Fruit fly (Drosophila melanogaster) whole organism, embryonic: Measurements from ENCODE around the gene CG13248.
A peak's percentile ranks its signal among the peaks of the same experiment; 100 is the strongest.

Experiments used
- Aef1 ChIP-seq: fragments of 200-800 bp; sonication (Bioruptor generic); IDR thresholded peaks from 3 replicates; pipeline ENCODE4 v1.3.6; 2022; ENCODE audit warnings: missing biosample characterization, missing genetic modification characterization
- B-H1 ChIP-seq: fragments of 200-800 bp; sonication (Bioruptor generic); IDR thresholded peaks from 3 replicates; pipeline ENCODE4 v1.3.6; 2022; ENCODE audit warnings: missing biosample characterization, missing genetic modification characterization
- B-H2 ChIP-seq: fragments of 200-800 bp; sonication (Bioruptor generic); optimal IDR thresholded peaks from 2 replicates; lab custom pipeline; 2018; ENCODE audit warnings: missing biosample characterization, mild to moderate bottlenecking, missing genetic modification characterization
- CG10147 ChIP-seq: fragments of 200-800 bp; sonication (Bioruptor generic); optimal IDR thresholded peaks from 2 replicates; lab custom pipeline; 2019; ENCODE audit warnings: missing biosample characterization, mild to moderate bottlenecking, missing genetic modification characterization, moderate library complexity
- CG15011 ChIP-seq: fragments of 200-800 bp; sonication (Bioruptor generic); optimal IDR thresholded peaks from 3 replicates; lab custom pipeline; 2018; ENCODE audit warnings: missing biosample characterization, mild to moderate bottlenecking, missing genetic modification characterization
- CG17802 ChIP-seq: fragments of 200-800 bp; sonication (Bioruptor generic); optimal IDR thresholded peaks from 2 replicates; lab custom pipeline; 2018; ENCODE audit warnings: missing biosample characterization, mild to moderate bottlenecking, missing genetic modification characterization, moderate library complexity
- CG18599 ChIP-seq: fragments of 200-800 bp; sonication (Bioruptor generic); optimal IDR thresholded peaks from 3 replicates; lab custom pipeline; 2017; ENCODE audit warnings: missing biosample characterization, missing genetic modification characterization, mild to moderate bottlenecking, moderate library complexity, missing genetic modification reagents
- CG2120 ChIP-seq: fragments of 200-800 bp; sonication (Bioruptor generic); optimal IDR thresholded peaks from 3 replicates; lab custom pipeline; 2016; ENCODE audit warnings: missing biosample characterization, missing genetic modification characterization
- CG2678 ChIP-seq: fragments of 200-800 bp; sonication (Bioruptor generic); optimal IDR thresholded peaks from 3 replicates; lab custom pipeline; 2019; ENCODE audit warnings: missing biosample characterization, mild to moderate bottlenecking, missing genetic modification characterization, moderate library complexity
- CG3407 ChIP-seq: fragments of 200-800 bp; sonication (Bioruptor generic); optimal IDR thresholded peaks from 2 replicates; lab custom pipeline; 2018; ENCODE audit warnings: missing biosample characterization, mild to moderate bottlenecking, missing genetic modification characterization
- CG4360 ChIP-seq: fragments of 200-800 bp; sonication (Bioruptor generic); IDR thresholded peaks from 2 replicates; pipeline ENCODE4 v1.3.6; 2022; ENCODE audit warnings: missing biosample characterization, missing genetic modification characterization
- CG5180 ChIP-seq: fragments of 200-800 bp; sonication (Bioruptor generic); optimal IDR thresholded peaks from 3 replicates; lab custom pipeline; 2017; ENCODE audit warnings: missing biosample characterization, missing genetic modification characterization, mild to moderate bottlenecking, moderate library complexity, missing genetic modification reagents
- CG6254 ChIP-seq: fragments of 200-800 bp; sonication (Bioruptor generic); optimal IDR thresholded peaks from 3 replicates; lab custom pipeline; 2017; ENCODE audit warnings: mild to moderate bottlenecking, missing biosample characterization, missing genetic modification reagents, missing genetic modification characterization
- CG7271 ChIP-seq: fragments of 200-800 bp; sonication (Bioruptor generic); optimal IDR thresholded peaks from 2 replicates; lab custom pipeline; 2018; ENCODE audit warnings: missing biosample characterization, mild to moderate bottlenecking, missing genetic modification characterization, moderate library complexity
- CG7556 ChIP-seq: fragments of 200-800 bp; sonication (Bioruptor generic); optimal IDR thresholded peaks from 2 replicates; lab custom pipeline; 2017; ENCODE audit warnings: missing biosample characterization, mild to moderate bottlenecking, missing genetic modification characterization
- CG7987 ChIP-seq: fragments of 200-800 bp; sonication (Bioruptor generic); optimal IDR thresholded peaks from 2 replicates; lab custom pipeline; 2018; ENCODE audit warnings: missing biosample characterization, mild to moderate bottlenecking, missing genetic modification characterization, moderate library complexity
- CG9437 ChIP-seq: fragments of 200-800 bp; sonication (Bioruptor generic); optimal IDR thresholded peaks from 2 replicates; lab custom pipeline; 2018; ENCODE audit warnings: missing biosample characterization, mild to moderate bottlenecking, missing genetic modification characterization
- CG9727 ChIP-seq: fragments of 200-800 bp; sonication (Bioruptor generic); optimal IDR thresholded peaks from 3 replicates; lab custom pipeline; 2017; ENCODE audit warnings: missing biosample characterization, mild to moderate bottlenecking, missing genetic modification characterization
- Dip2 ChIP-seq: fragments of 200-800 bp; sonication (Bioruptor generic); IDR thresholded peaks from 2 replicates; pipeline ENCODE4 v1.3.6; 2022; ENCODE audit warnings: missing biosample characterization, missing genetic modification characterization
- Fer3 ChIP-seq: fragments of 200-800 bp; sonication (Bioruptor generic); optimal IDR thresholded peaks from 2 replicates; lab custom pipeline; 2018; ENCODE audit warnings: missing biosample characterization, mild to moderate bottlenecking, missing genetic modification characterization, moderate library complexity
- Kr ChIP-seq: fragments of 200-800 bp; sonication (Bioruptor generic); optimal IDR thresholded peaks from 2 replicates; lab custom pipeline; 2017; ENCODE audit warnings: missing biosample characterization, mild to moderate bottlenecking, missing genetic modification characterization
- Pdp1 ChIP-seq, 2 experiments: fragments of 200-800 bp; sonication (Bioruptor generic); optimal IDR thresholded peaks; 3 replicates each; lab custom pipeline; 2016; ENCODE audit warnings: missing biosample characterization in 2 of 2, missing genetic modification characterization in 2 of 2, mild to moderate bottlenecking in 1 of 2, moderate library complexity in 1 of 2
- Scr ChIP-seq: fragments of 200-800 bp; sonication (Bioruptor generic); IDR thresholded peaks from 2 replicates; pipeline ENCODE4 v1.3.6; 2022; ENCODE audit warnings: missing biosample characterization, missing genetic modification characterization; ENCODE audit not compliant: partially characterized antibody
- Sry-β ChIP-seq: fragments of 200-800 bp; sonication (Bioruptor generic); optimal IDR thresholded peaks from 2 replicates; lab custom pipeline; 2018; ENCODE audit warnings: missing biosample characterization, mild to moderate bottlenecking, missing genetic modification characterization, moderate library complexity
- Sry-δ ChIP-seq: fragments of 200-800 bp; sonication (Bioruptor generic); optimal IDR thresholded peaks from 2 replicates; lab custom pipeline; 2016; ENCODE audit warnings: missing biosample characterization, missing genetic modification characterization
- TFAM ChIP-seq: fragments of 200-800 bp; sonication (Bioruptor generic); optimal IDR thresholded peaks from 2 replicates; lab custom pipeline; 2017; ENCODE audit warnings: missing biosample characterization, missing genetic modification characterization, inconsistent platforms
- Tbp ChIP-seq: fragments of >200 bp; optimal IDR thresholded peaks from 2 replicates; lab custom pipeline; 2018; ENCODE audit warnings: missing biosample characterization, missing genetic modification characterization
- abd-A ChIP-seq: fragments of 200-800 bp; sonication (Bioruptor generic); optimal IDR thresholded peaks from 3 replicates; lab custom pipeline; 2019; ENCODE audit warnings: missing biosample characterization, mild to moderate bottlenecking, missing genetic modification characterization, moderate library complexity
- ap ChIP-seq: fragments of 200-800 bp; sonication (Bioruptor generic); IDR thresholded peaks from 2 replicates; pipeline ENCODE4 v1.3.6; 2022; ENCODE audit warnings: missing biosample characterization, missing genetic modification characterization
- bab2 ChIP-seq: fragments of 200-800 bp; sonication (Bioruptor generic); optimal IDR thresholded peaks from 2 replicates; lab custom pipeline; 2016; ENCODE audit warnings: missing biosample characterization, missing genetic modification characterization
- bcd ChIP-seq: fragments of 200-800 bp; sonication (Bioruptor generic); optimal IDR thresholded peaks from 2 replicates; lab custom pipeline; 2017; ENCODE audit warnings: missing biosample characterization, mild to moderate bottlenecking, missing genetic modification characterization
- chinmo ChIP-seq: fragments of 200-800 bp; sonication (Bioruptor generic); IDR thresholded peaks from 4 replicates; pipeline ENCODE4 v1.3.6; 2022; ENCODE audit warnings: missing biosample characterization, missing genetic modification characterization; ENCODE audit not compliant: partially characterized antibody
- ci ChIP-seq: fragments of 200-800 bp; sonication (Bioruptor generic); IDR thresholded peaks from 3 replicates; pipeline ENCODE4 v1.3.6; 2022; ENCODE audit warnings: missing biosample characterization, missing genetic modification characterization
- crp ChIP-seq, 2 experiments: fragments of 200-800 bp; sonication (Bioruptor generic); optimal IDR thresholded peaks; 2 replicates in 1 of 2; 3 replicates in 1 of 2; lab custom pipeline; 2017; ENCODE audit warnings: missing biosample characterization in 2 of 2, missing genetic modification characterization in 2 of 2, mild to moderate bottlenecking in 1 of 2, moderate library complexity in 1 of 2
- dan ChIP-seq: fragments of 200-800 bp; sonication (Bioruptor generic); IDR thresholded peaks from 2 replicates; pipeline ENCODE4 v1.3.6; 2022; ENCODE audit warnings: missing biosample characterization, missing genetic modification characterization
- gro ChIP-seq: fragments of 200-800 bp; sonication (Bioruptor generic); optimal IDR thresholded peaks from 2 replicates; lab custom pipeline; 2016; ENCODE audit warnings: missing biosample characterization, missing genetic modification characterization
- hbn ChIP-seq: fragments of 200-800 bp; sonication (Bioruptor generic); IDR thresholded peaks from 2 replicates; pipeline ENCODE4 v1.3.6; 2022; ENCODE audit warnings: missing biosample characterization, missing genetic modification characterization; ENCODE audit not compliant: partially characterized antibody
- jigr1 ChIP-seq: fragments of 200-800 bp; sonication (Bioruptor generic); IDR thresholded peaks from 3 replicates; pipeline ENCODE4 v1.3.6; 2022; ENCODE audit warnings: missing biosample characterization, missing genetic modification characterization
- jing ChIP-seq: fragments of 200-800 bp; sonication (Bioruptor generic); optimal IDR thresholded peaks from 2 replicates; lab custom pipeline; 2018; ENCODE audit warnings: missing biosample characterization, mild to moderate bottlenecking, missing genetic modification characterization
- onecut ChIP-seq: fragments of 200-800 bp; sonication (Bioruptor generic); IDR thresholded peaks from 2 replicates; pipeline ENCODE4 v1.3.6; 2022; ENCODE audit warnings: missing biosample characterization, missing genetic modification characterization
- scrt ChIP-seq: fragments of 200-800 bp; sonication (Bioruptor generic); optimal IDR thresholded peaks from 2 replicates; lab custom pipeline; 2018; ENCODE audit warnings: missing biosample characterization, mild to moderate bottlenecking, missing genetic modification characterization, moderate library complexity
- sens ChIP-seq: fragments of 200-800 bp; sonication (Bioruptor generic); peaks from one replicate; lab custom pipeline; 2016; ENCODE audit warnings: missing biosample characterization, missing genetic modification characterization
- stc ChIP-seq: fragments of 200-800 bp; sonication (Bioruptor generic); IDR thresholded peaks from 2 replicates; pipeline ENCODE4 v1.3.6; 2022; ENCODE audit warnings: missing biosample characterization, missing genetic modification characterization
- tin ChIP-seq: fragments of 200-800 bp; sonication (Bioruptor generic); optimal IDR thresholded peaks from 3 replicates; lab custom pipeline; 2016; ENCODE audit warnings: missing biosample characterization, missing genetic modification characterization

The CG13248 gene

dm6 chr3L:20452813-20453682 is 42.7 kb upstream of the CG13248 start, which contains the start of gene CG5199 (continued):
- TF ChIP-seq Scr (GFP tag; lab: Robert Waterston, UW) (peak; percentile 89), abd-A (tag; lab: Kevin White, UChicago) (no peak), CG2678 (tag; lab: Kevin White, UChicago) (peak; percentile 75), CG17802 (tag; lab: Kevin White, UChicago) (peak; percentile 1), jing (GFP tag; lab: Kevin White, UChicago) (no peak)

- TF ChIP-seq Pdp1 (GFP tag; optimal IDR thresholded peaks at IDR 0.05; lab: Kevin White, UChicago) (peak in 1 of 2 experiments; percentile 56), hbn (GFP tag; lab: Robert Waterston, UW) (no peak), CG9727 (GFP tag; lab: Kevin White, UChicago) (no peak), CG4360 (GFP tag; lab: Robert Waterston, UW) (peak; percentile 58; the same call in 1 of the 2 replicates), dan (GFP tag; lab: Robert Waterston, UW) (no peak), chinmo (GFP tag; lab: Robert Waterston, UW) (0 out of 4 replicates have a peak, but pooled peaks have one; percentile 30), bab2 (GFP tag; lab: Kevin White, UChicago) (no peak), CG7556 (GFP tag; lab: Kevin White, UChicago) (no peak), jigr1 (GFP tag; lab: Robert Waterston, UW) (no peak), CG9437 (GFP tag; lab: Kevin White, UChicago) (no peak), sens (GFP tag; lab: Kevin White, UChicago) (peak; percentile 22), bcd (GFP tag; lab: Kevin White, UChicago) (no peak), CG15011 (GFP tag; lab: Kevin White, UChicago) (no peak)
These were observed 38.4 kb upstream of the CG13248 start for dm6 chr3L:20448773-20449172.

- TF ChIP-seq onecut (peak; percentile 8; the same call in 1 of the 2 replicates), Dip2 (GFP tag; lab: Robert Waterston, UW) (no peak), Sry-δ (GFP tag; lab: Kevin White, UChicago) (no peak), ci (GFP tag; lab: Robert Waterston, UW) (0 out of 3 replicates have a peak, but pooled peaks have one; percentile 32), crp (GFP tag; optimal IDR thresholded peaks at IDR 0.05; lab: Kevin White, UChicago) (no peak), hbn (GFP tag; lab: Robert Waterston, UW) (no peak), Aef1 (no peak), ap (GFP tag; lab: Robert Waterston, UW) (no peak), scrt (GFP tag; lab: Kevin White, UChicago) (peak; percentile 36), CG6254 (no peak), Tbp (GFP tag; lab: Kevin White, UChicago) (no peak), CG17802 (tag; lab: Kevin White, UChicago) (no peak), CG18599 (GFP tag; lab: Kevin White, UChicago) (peak; percentile 52), CG7987 (GFP tag; lab: Kevin White, UChicago) (peak; percentile 82), tin (GFP tag; lab: Kevin White, UChicago) (no peak), Sry-β (GFP tag; lab: Kevin White, UChicago) (peak; percentile 15), CG5180 (GFP tag; lab: Kevin White, UChicago) (no peak), CG2120 (GFP tag; lab: Kevin White, UChicago) (no peak), CG10147 (GFP tag; lab: Kevin White, UChicago) (peak; percentile 62), B-H2 (GFP tag; lab: Kevin White, UChicago) (peak; percentile 30), stc (no peak), TFAM (no peak), CG7271 (tag; lab: Kevin White, UChicago) (peak; percentile 9), CG3407 (GFP tag; lab: Kevin White, UChicago) (no peak), Fer3 (peak; percentile 61), B-H1 (GFP tag; lab: Robert Waterston, UW) (no peak), gro (GFP tag; lab: Kevin White, UChicago) (no peak), Kr (GFP tag; lab: Kevin White, UChicago) (peak; percentile 32)
These were observed 37.6 kb upstream of the CG13248 start for dm6 chr3L:20447957-20448356.
